Fruit fly (Drosophila melanogaster) whole organism, embryonic: ENCODE measurements around the gene RpS26.

Experiments
- Adf1 ChIP-seq: fragments of 200-800 bp; sonication (Bioruptor generic); IDR thresholded peaks from 2 replicates; pipeline ENCODE4 v1.3.6; 2022; ENCODE audit warnings: missing biosample characterization, missing genetic modification characterization
- Atf3 ChIP-seq: fragments of 200-800 bp; sonication (Bioruptor generic); optimal IDR thresholded peaks from 3 replicates; lab custom pipeline; 2016; ENCODE audit warnings: missing biosample characterization, missing genetic modification characterization
- Atf6 ChIP-seq: fragments of 200-800 bp; sonication (Bioruptor generic); IDR thresholded peaks from 2 replicates; pipeline ENCODE4 v1.3.6; 2022; ENCODE audit warnings: missing biosample characterization, missing genetic modification characterization
- B-H1 ChIP-seq: fragments of 200-800 bp; sonication (Bioruptor generic); IDR thresholded peaks from 3 replicates; pipeline ENCODE4 v1.3.6; 2022; ENCODE audit warnings: missing biosample characterization, missing genetic modification characterization
- CG11398 ChIP-seq: fragments of 200-800 bp; sonication (Bioruptor generic); optimal IDR thresholded peaks from 2 replicates; lab custom pipeline; 2016; ENCODE audit warnings: missing biosample characterization, missing genetic modification characterization
- CG13624 ChIP-seq: fragments of 200-800 bp; sonication (Bioruptor generic); optimal IDR thresholded peaks from 2 replicates; lab custom pipeline; 2016; ENCODE audit warnings: missing biosample characterization, missing genetic modification characterization
- CG1602 ChIP-seq: fragments of 200-800 bp; sonication (Bioruptor generic); optimal IDR thresholded peaks from 3 replicates; lab custom pipeline; 2016; ENCODE audit warnings: missing biosample characterization, missing genetic modification characterization
- CG17186 ChIP-seq: fragments of 200-800 bp; sonication (Bioruptor generic); optimal IDR thresholded peaks from 3 replicates; lab custom pipeline; 2017; ENCODE audit warnings: missing biosample characterization, missing genetic modification reagents, missing genetic modification characterization
- CG17385 ChIP-seq: fragments of 200-800 bp; sonication (Bioruptor generic); optimal IDR thresholded peaks from 3 replicates; lab custom pipeline; 2018; ENCODE audit warnings: missing biosample characterization, mild to moderate bottlenecking, missing genetic modification characterization
- CG2116 ChIP-seq: fragments of 200-800 bp; sonication (Bioruptor generic); optimal IDR thresholded peaks from 3 replicates; lab custom pipeline; 2018; ENCODE audit warnings: missing biosample characterization, mild to moderate bottlenecking, missing genetic modification characterization
- CG30020 ChIP-seq: fragments of 200-800 bp; optimal IDR thresholded peaks from 2 replicates; lab custom pipeline; 2019; ENCODE audit warnings: missing biosample characterization, mild to moderate bottlenecking, missing genetic modification characterization, moderate library complexity
- CG31224 ChIP-seq: fragments of 200-800 bp; sonication (Bioruptor generic); IDR thresholded peaks from 2 replicates; pipeline ENCODE4 v1.3.6; 2022; ENCODE audit warnings: missing biosample characterization, missing genetic modification characterization
- CG32772 ChIP-seq: fragments of 200-800 bp; sonication (Bioruptor generic); IDR thresholded peaks from 2 replicates; pipeline ENCODE4 v1.3.6; 2022; ENCODE audit warnings: missing biosample characterization, missing genetic modification characterization
- CG33213 ChIP-seq: fragments of 200-800 bp; sonication (Bioruptor generic); optimal IDR thresholded peaks from 3 replicates; lab custom pipeline; 2016; ENCODE audit warnings: missing biosample characterization, missing genetic modification characterization
- CG42726 ChIP-seq: fragments of 200-800 bp; sonication (Bioruptor generic); IDR thresholded peaks from 2 replicates; pipeline ENCODE4 v1.3.6; 2022; ENCODE audit warnings: missing biosample characterization, missing genetic modification characterization; ENCODE audit not compliant: partially characterized antibody
- CG4328 ChIP-seq: fragments of 200-800 bp; sonication (Bioruptor generic); optimal IDR thresholded peaks from 3 replicates; lab custom pipeline; 2017; ENCODE audit warnings: missing biosample characterization, missing genetic modification reagents, missing genetic modification characterization
- CG43689 ChIP-seq: fragments of 200-800 bp; sonication (Bioruptor generic); IDR thresholded peaks from 2 replicates; pipeline ENCODE4 v1.3.6; 2022; ENCODE audit warnings: missing biosample characterization, missing genetic modification characterization
- CG4854 ChIP-seq: fragments of 200-800 bp; sonication (Bioruptor generic); optimal IDR thresholded peaks from 2 replicates; lab custom pipeline; 2016; ENCODE audit warnings: missing biosample characterization, missing genetic modification characterization, inconsistent platforms
- CG5180 ChIP-seq: fragments of 200-800 bp; sonication (Bioruptor generic); optimal IDR thresholded peaks from 3 replicates; lab custom pipeline; 2017; ENCODE audit warnings: missing biosample characterization, missing genetic modification characterization, mild to moderate bottlenecking, moderate library complexity, missing genetic modification reagents
- CG7786 ChIP-seq: fragments of 200-800 bp; sonication (Bioruptor generic); optimal IDR thresholded peaks from 2 replicates; lab custom pipeline; 2016; ENCODE audit warnings: missing biosample characterization, missing genetic modification characterization
- CG8388 ChIP-seq: fragments of 200-800 bp; sonication (Bioruptor generic); optimal IDR thresholded peaks from 2 replicates; lab custom pipeline; 2019; ENCODE audit warnings: missing biosample characterization, mild to moderate bottlenecking, missing genetic modification characterization, moderate library complexity
- CG9609 ChIP-seq: fragments of 200-800 bp; sonication (Bioruptor generic); optimal IDR thresholded peaks from 3 replicates; lab custom pipeline; 2016; ENCODE audit warnings: missing biosample characterization, missing genetic modification characterization
- CG9932 ChIP-seq: fragments of 200-800 bp; sonication (Bioruptor generic); IDR thresholded peaks from 2 replicates; pipeline ENCODE4 v1.3.6; 2022; ENCODE audit warnings: missing biosample characterization, missing genetic modification characterization
- D19A ChIP-seq: fragments of 200-800 bp; optimal IDR thresholded peaks from 3 replicates; lab custom pipeline; 2019; ENCODE audit warnings: missing biosample characterization, mild to moderate bottlenecking, missing genetic modification characterization, moderate library complexity
- Dip3 ChIP-seq: fragments of 200-800 bp; sonication (Bioruptor generic); optimal IDR thresholded peaks from 3 replicates; lab custom pipeline; 2016; ENCODE audit warnings: missing biosample characterization, missing genetic modification characterization
- Fer2 ChIP-seq: fragments of 200-800 bp; sonication (Bioruptor generic); optimal IDR thresholded peaks from 2 replicates; lab custom pipeline; 2018; ENCODE audit warnings: missing biosample characterization, mild to moderate bottlenecking, missing genetic modification characterization, moderate library complexity
- Lpt ChIP-seq: fragments of >200 bp; optimal IDR thresholded peaks from 2 replicates; lab custom pipeline; 2018; ENCODE audit warnings: missing biosample characterization, missing genetic modification characterization
- Scr ChIP-seq: fragments of 200-800 bp; sonication (Bioruptor generic); IDR thresholded peaks from 2 replicates; pipeline ENCODE4 v1.3.6; 2022; ENCODE audit warnings: missing biosample characterization, missing genetic modification characterization; ENCODE audit not compliant: partially characterized antibody
- az2 ChIP-seq: fragments of 200-800 bp; sonication (Bioruptor generic); optimal IDR thresholded peaks from 3 replicates; lab custom pipeline; 2016; ENCODE audit warnings: missing biosample characterization, missing genetic modification characterization
- bab2 ChIP-seq: fragments of 200-800 bp; sonication (Bioruptor generic); optimal IDR thresholded peaks from 2 replicates; lab custom pipeline; 2016; ENCODE audit warnings: missing biosample characterization, missing genetic modification characterization
- bsh ChIP-seq, 2 experiments: fragments of 200-800 bp; sonication (Bioruptor generic); optimal IDR thresholded peaks; 2 replicates each; lab custom pipeline; 2017 to 2018; ENCODE audit warnings: mild to moderate bottlenecking in 2 of 2, missing biosample characterization in 2 of 2, missing genetic modification characterization in 2 of 2, moderate library complexity in 1 of 2
- cad ChIP-seq: fragments of >200 bp; optimal IDR thresholded peaks from 2 replicates; lab custom pipeline; 2017; ENCODE audit warnings: missing biosample characterization, missing genetic modification characterization
- dpn ChIP-seq, 2 experiments: fragments of 200-800 bp; sonication (Bioruptor generic); optimal IDR thresholded peaks; 3 replicates each; lab custom pipeline; 2016; ENCODE audit warnings: missing biosample characterization in 2 of 2, missing genetic modification characterization in 2 of 2
- eve ChIP-seq, 2 experiments: fragments of >200 bp; optimal IDR thresholded peaks; 2 replicates each; lab custom pipeline; 2017; ENCODE audit warnings: missing biosample characterization in 2 of 2, missing genetic modification characterization in 2 of 2
- hbn ChIP-seq: fragments of 200-800 bp; sonication (Bioruptor generic); IDR thresholded peaks from 2 replicates; pipeline ENCODE4 v1.3.6; 2022; ENCODE audit warnings: missing biosample characterization, missing genetic modification characterization; ENCODE audit not compliant: partially characterized antibody
- jumu ChIP-seq: fragments of 200-800 bp; sonication (Bioruptor generic); optimal IDR thresholded peaks from 3 replicates; lab custom pipeline; 2016; ENCODE audit warnings: missing biosample characterization, missing genetic modification characterization
- lola ChIP-seq, 3 experiments: fragments of >200 bp in 2 of 3; fragments of 200-800 bp in 1 of 3; sonication (Bioruptor generic) in 1 of 3; optimal IDR thresholded peaks; 2 replicates each; lab custom pipeline; 2017 to 2019; ENCODE audit warnings: missing biosample characterization in 3 of 3, missing genetic modification characterization in 3 of 3, mild to moderate bottlenecking in 1 of 3, moderate library complexity in 1 of 3
- psq ChIP-seq: fragments of 200-800 bp; sonication (Bioruptor generic); optimal IDR thresholded peaks from 2 replicates; lab custom pipeline; 2017; ENCODE audit warnings: missing biosample characterization, missing genetic modification characterization
- shn ChIP-seq: fragments of 200-800 bp; sonication (Bioruptor generic); optimal IDR thresholded peaks from 3 replicates; lab custom pipeline; 2016; ENCODE audit warnings: missing biosample characterization, missing genetic modification characterization
- zen2 ChIP-seq: fragments of 200-800 bp; sonication (Bioruptor generic); IDR thresholded peaks from 3 replicates; pipeline ENCODE4 v1.3.6; 2022; ENCODE audit warnings: missing biosample characterization, missing genetic modification characterization; ENCODE audit not compliant: partially characterized antibody

The RpS26 gene

dm6 chr2L:18442903-18443608 is at the start of gene RpS26 (continued):
- peak; percentile 3 for TF ChIP-seq psq (GFP tag; lab: Kevin White, UChicago)
- no peak for TF ChIP-seq CG9609
- no peak for TF ChIP-seq B-H1 (GFP tag; lab: Robert Waterston, UW)
- peak; percentile 70 for TF ChIP-seq shn
- TF ChIP-seq CG31224 (GFP tag; lab: Robert Waterston, UW): peak; percentile 50
- TF ChIP-seq Atf6 (GFP tag; lab: Robert Waterston, UW): peak; percentile 58
- TF ChIP-seq Atf3 (GFP tag; lab: Kevin White, UChicago): no peak
- TF ChIP-seq CG4328 (GFP tag; lab: Kevin White, UChicago): peak; percentile 44
- TF ChIP-seq CG13624: peak; percentile 51
- TF ChIP-seq D19A: peak; percentile 38
- TF ChIP-seq CG4854 (GFP tag; lab: Kevin White, UChicago): peak; percentile 93
- TF ChIP-seq CG30020 (tag; lab: Kevin White, UChicago): peak; percentile 61
- peak; percentile 12 for TF ChIP-seq CG8388
- TF ChIP-seq CG11398 (GFP tag; lab: Kevin White, UChicago): no peak
- peak; percentile 16 for TF ChIP-seq CG7786 (GFP tag; lab: Kevin White, UChicago)
- peak; percentile 8 for TF ChIP-seq Dip3 (GFP tag; lab: Kevin White, UChicago)
- peak; percentile 39 for TF ChIP-seq bab2 (GFP tag; lab: Kevin White, UChicago)
- TF ChIP-seq cad (GFP tag; lab: Kevin White, UChicago): no peak
- no peak for TF ChIP-seq eve (GFP tag; optimal IDR thresholded peaks at IDR 0.05; lab: Kevin White, UChicago)
- TF ChIP-seq CG1602 (GFP tag; lab: Kevin White, UChicago): peak; percentile 53
- no peak for TF ChIP-seq az2
- peak; percentile 50 for TF ChIP-seq CG2116 (GFP tag; lab: Kevin White, UChicago)
- TF ChIP-seq hbn (GFP tag; lab: Robert Waterston, UW): no peak
- TF ChIP-seq Lpt (GFP tag; lab: Kevin White, UChicago): no peak
- TF ChIP-seq lola (GFP tag; optimal IDR thresholded peaks at IDR 0.05; lab: Kevin White, UChicago): peak in 1 of 3 experiments; percentile 42
- peak; percentile 65 for TF ChIP-seq CG33213 (GFP tag; lab: Kevin White, UChicago)
- TF ChIP-seq zen2 (GFP tag; lab: Robert Waterston, UW): no peak
- TF ChIP-seq CG9932 (GFP tag; lab: Robert Waterston, UW): peak; percentile 60
- 0 out of 2 replicates have a peak, but pooled peaks have one; percentile 34 for TF ChIP-seq Adf1
- TF ChIP-seq CG32772 (GFP tag; lab: Robert Waterston, UW): no peak
- TF ChIP-seq jumu (GFP tag; lab: Kevin White, UChicago): peak; percentile 40
- no peak for TF ChIP-seq CG5180 (GFP tag; lab: Kevin White, UChicago)
- TF ChIP-seq bsh (GFP tag; optimal IDR thresholded peaks at IDR 0.05; lab: Kevin White, UChicago): peak in 1 of 2 experiments; percentile 19
- TF ChIP-seq CG17385 (GFP tag; lab: Kevin White, UChicago): peak; percentile 27
- TF ChIP-seq Scr (GFP tag; lab: Robert Waterston, UW): 0 out of 2 replicates have a peak, but pooled peaks have one; percentile 11
- TF ChIP-seq CG43689 (GFP tag; lab: Robert Waterston, UW): no peak
- TF ChIP-seq CG17186 (GFP tag; lab: Kevin White, UChicago): peak; percentile 61
- peak; percentile 42 to 70 for TF ChIP-seq dpn (GFP tag; optimal IDR thresholded peaks at IDR 0.05; lab: Kevin White, UChicago)
- no peak for TF ChIP-seq CG42726 (GFP tag; lab: Robert Waterston, UW)
- TF ChIP-seq Fer2 (tag; lab: Kevin White, UChicago): peak; percentile 6
